Fruit fly (Drosophila melanogaster) whole organism, embryonic: Measurements from ENCODE around the gene Pdi.

ENCODE experiments used
- CG13624 ChIP-seq: fragments of 200-800 bp; sonication (Bioruptor generic); optimal IDR thresholded peaks from 2 replicates; lab custom pipeline; 2016; ENCODE audit warnings: missing biosample characterization, missing genetic modification characterization
- CG13894 ChIP-seq: fragments of 200-800 bp; sonication (Bioruptor generic); optimal IDR thresholded peaks from 3 replicates; lab custom pipeline; 2018; ENCODE audit warnings: missing biosample characterization, mild to moderate bottlenecking, missing genetic modification characterization, moderate library complexity
- CG14860 ChIP-seq: fragments of 200-800 bp; sonication (Bioruptor generic); IDR thresholded peaks from 3 replicates; pipeline ENCODE4 v1.3.6; 2022; ENCODE audit warnings: missing biosample characterization, missing genetic modification characterization; ENCODE audit not compliant: partially characterized antibody
- CG15269 ChIP-seq: fragments of 200-800 bp; sonication (Bioruptor generic); optimal IDR thresholded peaks from 2 replicates; lab custom pipeline; 2018; ENCODE audit warnings: missing biosample characterization, mild to moderate bottlenecking, missing genetic modification characterization, moderate library complexity
- CG16779 ChIP-seq: fragments of 200-800 bp; sonication (Bioruptor generic); IDR thresholded peaks from 2 replicates; pipeline ENCODE4 v1.3.6; 2022; ENCODE audit warnings: missing biosample characterization, missing genetic modification characterization
- CG17385 ChIP-seq: fragments of 200-800 bp; sonication (Bioruptor generic); optimal IDR thresholded peaks from 3 replicates; lab custom pipeline; 2018; ENCODE audit warnings: missing biosample characterization, mild to moderate bottlenecking, missing genetic modification characterization
- CG2116 ChIP-seq: fragments of 200-800 bp; sonication (Bioruptor generic); optimal IDR thresholded peaks from 3 replicates; lab custom pipeline; 2018; ENCODE audit warnings: missing biosample characterization, mild to moderate bottlenecking, missing genetic modification characterization
- CG2120 ChIP-seq: fragments of 200-800 bp; sonication (Bioruptor generic); optimal IDR thresholded peaks from 3 replicates; lab custom pipeline; 2016; ENCODE audit warnings: missing biosample characterization, missing genetic modification characterization
- CG4282 ChIP-seq: fragments of 200-800 bp; sonication (Bioruptor generic); optimal IDR thresholded peaks from 2 replicates; lab custom pipeline; 2016; ENCODE audit warnings: missing biosample characterization, missing genetic modification characterization
- CG8089 ChIP-seq: fragments of 200-800 bp; sonication (Bioruptor generic); optimal IDR thresholded peaks from 3 replicates; lab custom pipeline; 2016; ENCODE audit warnings: missing biosample characterization, missing genetic modification characterization
- CHES-1-like ChIP-seq: fragments of 200-800 bp; sonication (Bioruptor generic); optimal IDR thresholded peaks from 2 replicates; lab custom pipeline; 2016; ENCODE audit warnings: missing biosample characterization, missing genetic modification characterization
- CkIIα-i1 ChIP-seq: fragments of 200-800 bp; sonication (Bioruptor generic); IDR thresholded peaks from 2 replicates; pipeline ENCODE4 v1.3.6; 2022; ENCODE audit warnings: missing biosample characterization, missing genetic modification characterization
- D19A ChIP-seq: fragments of 200-800 bp; optimal IDR thresholded peaks from 3 replicates; lab custom pipeline; 2019; ENCODE audit warnings: missing biosample characterization, mild to moderate bottlenecking, missing genetic modification characterization, moderate library complexity
- Fer3 ChIP-seq: fragments of 200-800 bp; sonication (Bioruptor generic); optimal IDR thresholded peaks from 2 replicates; lab custom pipeline; 2018; ENCODE audit warnings: missing biosample characterization, mild to moderate bottlenecking, missing genetic modification characterization, moderate library complexity
- HmgZ ChIP-seq: fragments of 200-800 bp; sonication (Bioruptor generic); optimal IDR thresholded peaks from 2 replicates; lab custom pipeline; 2018; ENCODE audit warnings: missing biosample characterization, mild to moderate bottlenecking, missing genetic modification characterization
- Hr39 ChIP-seq: fragments of >200 bp; optimal IDR thresholded peaks from 2 replicates; lab custom pipeline; 2017
- MBD-R2 ChIP-seq: fragments of 200-800 bp; sonication (Bioruptor generic); IDR thresholded peaks from 2 replicates; pipeline ENCODE4 v1.3.6; 2022; ENCODE audit warnings: missing biosample characterization, missing genetic modification characterization
- Oli ChIP-seq: fragments of 200-800 bp; sonication (Bioruptor generic); optimal IDR thresholded peaks from 2 replicates; lab custom pipeline; 2018; ENCODE audit warnings: missing biosample characterization, mild to moderate bottlenecking, missing genetic modification characterization, moderate library complexity
- Optix ChIP-seq: fragments of 200-800 bp; sonication (Bioruptor generic); IDR thresholded peaks from 3 replicates; pipeline ENCODE4 v1.3.6; 2022; ENCODE audit warnings: missing biosample characterization, missing genetic modification characterization
- Tbp ChIP-seq: fragments of >200 bp; optimal IDR thresholded peaks from 2 replicates; lab custom pipeline; 2018; ENCODE audit warnings: missing biosample characterization, missing genetic modification characterization
- Trl ChIP-seq, 3 experiments: fragments of >200 bp in 2 of 3; fragments of 200-800 bp in 1 of 3; sonication (Bioruptor generic) in 1 of 3; optimal IDR thresholded peaks; 2 replicates in 1 of 3; 3 replicates in 2 of 3; lab custom pipeline; 2016 to 2017; ENCODE audit warnings: missing biosample characterization in 1 of 3, missing genetic modification characterization in 1 of 3
- Xbp1 ChIP-seq: fragments of 200-800 bp; sonication (Bioruptor generic); optimal IDR thresholded peaks from 3 replicates; lab custom pipeline; 2016; ENCODE audit warnings: missing biosample characterization, mild to moderate bottlenecking, missing genetic modification characterization
- al ChIP-seq: fragments of 200-800 bp; sonication (Bioruptor generic); IDR thresholded peaks from 2 replicates; pipeline ENCODE4 v1.3.6; 2022; ENCODE audit warnings: missing biosample characterization, missing genetic modification characterization
- aop ChIP-seq: fragments of 200-800 bp; sonication (Bioruptor generic); IDR thresholded peaks from 2 replicates; pipeline ENCODE4 v1.3.6; 2022; ENCODE audit warnings: missing biosample characterization, missing genetic modification characterization
- ash1 ChIP-seq: fragments of 200-800 bp; sonication (Bioruptor generic); optimal IDR thresholded peaks from 2 replicates; lab custom pipeline; 2018; ENCODE audit warnings: missing biosample characterization, mild to moderate bottlenecking, missing genetic modification characterization
- crp ChIP-seq, 2 experiments: fragments of 200-800 bp; sonication (Bioruptor generic); optimal IDR thresholded peaks; 2 replicates in 1 of 2; 3 replicates in 1 of 2; lab custom pipeline; 2017; ENCODE audit warnings: missing biosample characterization in 2 of 2, missing genetic modification characterization in 2 of 2, mild to moderate bottlenecking in 1 of 2, moderate library complexity in 1 of 2
- dm ChIP-seq: fragments of 200-800 bp; sonication (Bioruptor generic); optimal IDR thresholded peaks from 3 replicates; lab custom pipeline; 2016; ENCODE audit warnings: missing biosample characterization, missing genetic modification characterization
- dpn ChIP-seq, 2 experiments: fragments of 200-800 bp; sonication (Bioruptor generic); optimal IDR thresholded peaks; 3 replicates each; lab custom pipeline; 2016; ENCODE audit warnings: missing biosample characterization in 2 of 2, missing genetic modification characterization in 2 of 2
- dysf ChIP-seq: fragments of 200-800 bp; sonication (Bioruptor generic); IDR thresholded peaks from 3 replicates; pipeline ENCODE4 v1.3.6; 2022; ENCODE audit warnings: missing biosample characterization, missing genetic modification characterization
- eyg ChIP-seq: fragments of 200-800 bp; sonication (Bioruptor generic); optimal IDR thresholded peaks from 3 replicates; lab custom pipeline; 2016; ENCODE audit warnings: missing biosample characterization, missing genetic modification characterization
- fd96Cb ChIP-seq: fragments of 200-800 bp; sonication (Bioruptor generic); optimal IDR thresholded peaks from 2 replicates; lab custom pipeline; 2018; ENCODE audit warnings: missing biosample characterization, mild to moderate bottlenecking, missing genetic modification characterization, moderate library complexity
- hkb ChIP-seq, 2 experiments: fragments of 200-800 bp in 1 of 2; fragments of >200 bp in 1 of 2; sonication (Bioruptor generic) in 1 of 2; IDR thresholded peaks in 1 of 2; optimal IDR thresholded peaks in 1 of 2; 2 replicates each; pipeline versions ENCODE4 v1.3.6 to Lab custom; 2017 to 2022; ENCODE audit warnings: missing biosample characterization in 1 of 2, missing genetic modification characterization in 1 of 2
- jumu ChIP-seq: fragments of 200-800 bp; sonication (Bioruptor generic); optimal IDR thresholded peaks from 3 replicates; lab custom pipeline; 2016; ENCODE audit warnings: missing biosample characterization, missing genetic modification characterization
- kay ChIP-seq: fragments of 200-800 bp; sonication (Bioruptor generic); optimal IDR thresholded peaks from 2 replicates; lab custom pipeline; 2016; ENCODE audit warnings: missing biosample characterization, missing genetic modification characterization
- lbe ChIP-seq: fragments of 200-800 bp; sonication (Bioruptor generic); optimal IDR thresholded peaks from 2 replicates; lab custom pipeline; 2016; ENCODE audit warnings: missing biosample characterization, mild to moderate bottlenecking, missing genetic modification characterization
- lilli ChIP-seq: fragments of 200-800 bp; sonication (Bioruptor generic); optimal IDR thresholded peaks from 3 replicates; lab custom pipeline; 2016; ENCODE audit warnings: missing biosample characterization, missing genetic modification characterization
- lov ChIP-seq, 2 experiments: fragments of 200-800 bp in 1 of 2; fragments of >200 bp in 1 of 2; sonication (Bioruptor generic) in 1 of 2; IDR thresholded peaks in 1 of 2; optimal IDR thresholded peaks in 1 of 2; 2 replicates in 1 of 2; 3 replicates in 1 of 2; pipeline versions ENCODE4 v1.3.6 to Lab custom; 2017 to 2022; ENCODE audit warnings: missing biosample characterization in 1 of 2, missing genetic modification characterization in 1 of 2
- mam ChIP-seq: fragments of 200-800 bp; sonication (Bioruptor generic); optimal IDR thresholded peaks from 3 replicates; lab custom pipeline; 2016; ENCODE audit warnings: missing biosample characterization, missing genetic modification characterization
- pan ChIP-seq, 4 experiments: fragments of >200 bp in 3 of 4; fragments of 200-800 bp in 1 of 4; sonication (Bioruptor generic) in 1 of 4; optimal IDR thresholded peaks in 3 of 4; IDR thresholded peaks in 1 of 4; 2 replicates each; pipeline versions ENCODE4 v1.3.6 to Lab custom; 2017 to 2022; ENCODE audit warnings: missing biosample characterization in 2 of 4, missing genetic modification characterization in 2 of 4, mixed read lengths in 1 of 4
- pnt ChIP-seq: fragments of 200-800 bp; sonication (Bioruptor generic); optimal IDR thresholded peaks from 3 replicates; lab custom pipeline; 2016; ENCODE audit warnings: missing biosample characterization, missing genetic modification characterization
- pros ChIP-seq: fragments of 200-800 bp; sonication (Bioruptor generic); optimal IDR thresholded peaks from 3 replicates; lab custom pipeline; 2019; ENCODE audit warnings: missing biosample characterization, mild to moderate bottlenecking, missing genetic modification characterization, moderate library complexity
- schlank ChIP-seq: fragments of 200-800 bp; sonication (Bioruptor generic); optimal IDR thresholded peaks from 2 replicates; lab custom pipeline; 2018; ENCODE audit warnings: missing biosample characterization, mild to moderate bottlenecking, missing genetic modification characterization
- scrt ChIP-seq: fragments of 200-800 bp; sonication (Bioruptor generic); optimal IDR thresholded peaks from 2 replicates; lab custom pipeline; 2018; ENCODE audit warnings: missing biosample characterization, mild to moderate bottlenecking, missing genetic modification characterization, moderate library complexity
- sd ChIP-seq: fragments of 200-800 bp; sonication (Bioruptor generic); optimal IDR thresholded peaks from 3 replicates; lab custom pipeline; 2018; ENCODE audit warnings: missing biosample characterization, mild to moderate bottlenecking, missing genetic modification characterization, moderate library complexity
- seq ChIP-seq: fragments of 200-800 bp; sonication (Bioruptor generic); IDR thresholded peaks from 2 replicates; pipeline ENCODE4 v1.3.6; 2022; ENCODE audit warnings: missing biosample characterization, missing genetic modification characterization
- slou ChIP-seq: fragments of 200-800 bp; sonication (Bioruptor generic); optimal IDR thresholded peaks from 3 replicates; lab custom pipeline; 2016; ENCODE audit warnings: missing biosample characterization, missing genetic modification characterization
- ssp ChIP-seq: fragments of 200-800 bp; sonication (Bioruptor generic); IDR thresholded peaks from 2 replicates; pipeline ENCODE4 v1.3.6; 2022; ENCODE audit warnings: missing biosample characterization, missing genetic modification characterization
- wek ChIP-seq: fragments of 200-800 bp; sonication (Bioruptor generic); optimal IDR thresholded peaks from 3 replicates; lab custom pipeline; 2018; ENCODE audit warnings: missing biosample characterization, mild to moderate bottlenecking, missing genetic modification characterization, moderate library complexity

Pdi gene

DNA sequence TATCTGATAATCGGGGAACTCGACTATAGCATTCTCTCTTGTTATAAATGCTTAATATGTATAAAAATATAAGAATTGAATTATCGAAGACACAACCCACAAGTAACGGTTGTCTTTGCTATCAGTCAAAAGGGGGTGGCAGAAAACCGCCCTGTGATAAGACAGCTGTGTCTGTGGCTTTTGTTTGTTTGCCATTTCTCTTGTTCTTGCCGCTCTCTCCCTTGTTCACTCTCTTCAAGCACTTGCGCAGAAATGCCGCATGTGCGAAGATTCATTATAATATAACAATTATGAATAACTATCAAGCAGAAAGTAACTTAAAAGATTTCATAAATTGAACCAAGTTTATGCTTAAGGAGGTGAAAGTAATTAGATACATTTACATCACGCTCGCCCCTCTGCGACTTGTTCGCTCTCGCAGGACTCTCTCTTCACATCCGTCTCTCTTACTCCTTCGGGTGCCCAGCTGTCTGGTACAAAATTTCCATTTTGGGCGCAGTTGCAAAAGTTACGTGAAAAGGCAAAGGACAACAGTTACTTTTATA lies 4.1 kb upstream of the Pdi start, which contains the start of gene FucTA (continued):
- TF ChIP-seq kay (GFP tag; lab: Kevin White, UChicago) (no peak), MBD-R2 (no peak), CG15269 (tag; lab: Kevin White, UChicago) (no peak), fd96Cb (tag; lab: Kevin White, UChicago) (no peak), lov (optimal IDR thresholded peaks at IDR 0.05; lab: Kevin White, UChicago) (no peak), lov (GFP tag; IDR thresholded peaks at IDR 0.05; lab: Robert Waterston, UW) (no peak), aop (no peak), Fer3 (tag; lab: Kevin White, UChicago) (no peak), Xbp1 (GFP tag; lab: Kevin White, UChicago) (no peak), seq (GFP tag; lab: Robert Waterston, UW) (peak; percentile 63), slou (no peak), wek (GFP tag; lab: Kevin White, UChicago) (no peak), ash1 (GFP tag; lab: Kevin White, UChicago) (no peak), CG14860 (no peak), D19A (no peak), pnt (GFP tag; lab: Kevin White, UChicago) (no peak), CG13894 (no peak), CG4282 (no peak), CkIIα-i1 (GFP tag; lab: Robert Waterston, UW) (no peak), dysf (GFP tag; lab: Robert Waterston, UW) (no peak), Trl (optimal IDR thresholded peaks at IDR 0.05; lab: Kevin White, UChicago) (peak; percentile 38 to 66), Trl (GFP tag; optimal IDR thresholded peaks at IDR 0.05; lab: Kevin White, UChicago) (no peak), CG2120 (GFP tag; lab: Kevin White, UChicago) (no peak), CHES-1-like (GFP tag; lab: Kevin White, UChicago) (no peak), Oli (tag; lab: Kevin White, UChicago) (no peak), schlank (tag; lab: Kevin White, UChicago) (no peak), Hr39 (lab: Kevin White, UChicago) (no peak), CG16779 (no peak), Tbp (GFP tag; lab: Kevin White, UChicago) (no peak), pan (optimal IDR thresholded peaks at IDR 0.05; lab: Kevin White, UChicago) (no peak), pan (GFP tag; optimal IDR thresholded peaks at IDR 0.05 in 1 of 2, IDR thresholded peaks at IDR 0.05 in 1 of 2) (no peak), ssp (GFP tag; lab: Robert Waterston, UW) (no peak), Optix (GFP tag; lab: Robert Waterston, UW) (no peak), CG2116 (GFP tag; lab: Kevin White, UChicago) (no peak), scrt (GFP tag; lab: Kevin White, UChicago) (no peak), pros (GFP tag; lab: Kevin White, UChicago) (peak; percentile 60), CG17385 (peak; percentile 50)

DNA sequence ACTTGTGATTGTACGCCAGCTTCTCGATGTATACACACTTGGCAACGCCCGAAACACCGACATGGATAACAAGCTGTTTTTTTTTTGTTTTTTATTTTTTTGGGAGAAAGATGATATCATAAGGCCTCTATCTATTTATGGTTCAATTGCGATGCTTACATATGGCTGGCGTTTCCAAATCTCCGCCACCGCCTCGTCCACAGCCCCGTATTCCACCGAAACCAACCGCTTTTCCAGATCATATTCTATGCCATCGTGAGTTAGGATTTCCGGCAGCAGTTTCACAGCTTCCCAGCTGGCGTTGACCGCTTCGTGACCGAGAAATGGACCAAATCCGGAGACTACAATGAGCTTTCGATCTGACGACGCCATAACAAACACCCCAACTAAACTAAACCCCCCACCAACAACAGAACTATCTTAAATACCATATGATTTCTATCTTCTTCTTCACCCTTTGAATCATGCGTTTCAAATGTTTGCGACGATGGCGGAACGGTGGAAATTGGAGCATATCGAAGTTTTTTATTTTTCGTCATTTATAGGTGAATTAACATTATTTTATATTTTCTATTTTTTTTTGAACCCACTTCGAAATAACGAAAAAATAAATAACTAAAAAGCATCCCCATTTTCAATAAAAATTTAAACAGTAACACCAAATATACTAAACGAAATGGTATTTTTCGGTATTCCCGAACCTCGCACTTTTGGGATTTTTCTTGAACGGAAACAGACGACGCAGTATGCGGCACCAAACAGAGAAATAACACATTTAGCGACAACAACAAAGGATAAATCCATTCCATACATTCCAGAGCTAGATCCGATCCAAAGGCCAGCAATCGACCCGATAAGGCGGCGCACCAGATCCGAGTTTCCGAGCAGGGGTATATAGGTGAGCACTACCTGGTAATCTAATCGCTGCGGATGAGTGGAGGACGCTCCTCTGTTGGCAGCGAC lies 1.3 kb upstream of the Pdi start, which contains the start of the genes CG32147 and Pex3:
TSS of gene CG32147 (minus strand) at position 422 of the 963 bp plus-strand sequence.
TSS of gene Pex3 (plus strand) at position 718 of the 963 bp plus-strand sequence.
- TF ChIP-seq CG13624 (GFP tag; lab: Kevin White, UChicago) (peak; percentile 10), al (GFP tag; lab: Robert Waterston, UW) (no peak), lbe (GFP tag; lab: Kevin White, UChicago) (peak; percentile 61), sd (tag; lab: Kevin White, UChicago) (peak; percentile 83), hkb (optimal IDR thresholded peaks at IDR 0.05; lab: Kevin White, UChicago) (no peak), hkb (GFP tag; IDR thresholded peaks at IDR 0.05; lab: Robert Waterston, UW) (peak; percentile 23; the same call in 1 of the 2 replicates), eyg (GFP tag; lab: Kevin White, UChicago) (no peak), CG8089 (no peak), crp (GFP tag; optimal IDR thresholded peaks at IDR 0.05; lab: Kevin White, UChicago) (peak; percentile 43 to 89), lilli (GFP tag; lab: Kevin White, UChicago) (peak; percentile 15), mam (GFP tag; lab: Kevin White, UChicago) (no peak), HmgZ (tag; lab: Kevin White, UChicago) (peak; percentile 1), jumu (GFP tag; lab: Kevin White, UChicago) (no peak), dm (GFP tag; lab: Kevin White, UChicago) (peak; percentile 37), dpn (GFP tag; optimal IDR thresholded peaks at IDR 0.05; lab: Kevin White, UChicago) (peak in 1 of 2 experiments; percentile 18)
